Worm (Caenorhabditis elegans) whole organism, dauer: ENCODE data around the gene ints-9.

Experiments used
- unc-62 ChIP-seq: sonication (generic microtip); optimal IDR thresholded peaks from 2 replicates; lab custom pipeline; 2017; ENCODE audit warnings: missing biosample characterization, missing genetic modification reagents, missing genetic modification characterization

Gene ints-9

ce11 chrV:7575563-7575962 is at the start of gene ints-9, which contains the start of gene snu-66:
TSS of gene ints-9 (plus strand) at chrV:7575802.
TSS of gene snu-66 (minus strand) at chrV:7575670.
- no peak for TF ChIP-seq unc-62 (GFP tag; lab: Kevin White, UChicago)

DNA sequence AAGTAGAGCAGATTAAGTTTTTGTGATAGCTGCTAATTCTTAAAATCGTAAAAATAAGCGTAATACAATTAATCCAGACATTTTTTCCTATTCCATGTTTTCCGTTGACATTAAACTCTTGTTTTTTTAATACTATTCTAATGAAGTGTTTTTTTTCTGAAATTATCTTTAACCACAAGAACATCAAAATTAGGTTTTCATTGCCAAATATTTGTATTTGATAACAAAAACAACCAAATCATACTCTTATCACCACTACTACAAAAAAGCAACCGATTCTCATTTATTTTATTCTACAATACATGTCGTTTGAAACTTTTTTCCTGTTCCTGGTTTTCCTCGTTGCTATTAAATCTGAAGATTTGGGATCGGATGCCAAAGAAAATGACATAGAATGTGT is 48.4 kb upstream of the ints-9 start, which contains the start of gene C54F6.17:
Gene C54F6.17 (plus strand): TSS at position 301 of the 400 bp plus-strand sequence.
- no peak for TF ChIP-seq unc-62 (GFP tag; lab: Kevin White, UChicago)

DNA sequence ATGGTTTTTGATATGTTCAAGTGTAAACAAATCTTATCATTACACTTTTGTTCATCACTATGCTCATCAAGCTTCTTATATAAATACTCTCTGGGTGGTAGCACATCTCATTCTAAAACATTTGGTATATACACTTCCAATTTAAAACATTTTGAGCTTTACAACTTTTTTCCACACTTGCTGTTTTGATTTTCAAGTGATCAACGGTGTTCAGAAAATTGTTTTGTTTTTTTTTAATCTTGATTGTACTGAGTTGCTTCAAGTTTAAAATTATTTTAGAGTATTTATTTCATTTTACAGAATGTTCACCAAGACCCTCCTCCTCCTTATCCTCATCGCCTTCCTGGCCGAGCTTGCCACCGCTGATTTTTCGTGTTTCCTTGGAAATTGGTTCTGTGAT is 46.8 kb upstream of the ints-9 start, which contains the start of gene C54F6.5:
Gene C54F6.5 (plus strand): TSS at position 301 of the 400 bp plus-strand sequence.
- no peak for TF ChIP-seq unc-62 (GFP tag; lab: Kevin White, UChicago)

- no peak for TF ChIP-seq unc-62 (GFP tag; lab: Kevin White, UChicago)
These were observed 45.8 kb upstream of the ints-9 start, which contains the start of gene swt-2 for ce11 chrV:7529840-7530239. TSS of gene swt-2 (plus strand) at chrV:7530140.

DNA sequence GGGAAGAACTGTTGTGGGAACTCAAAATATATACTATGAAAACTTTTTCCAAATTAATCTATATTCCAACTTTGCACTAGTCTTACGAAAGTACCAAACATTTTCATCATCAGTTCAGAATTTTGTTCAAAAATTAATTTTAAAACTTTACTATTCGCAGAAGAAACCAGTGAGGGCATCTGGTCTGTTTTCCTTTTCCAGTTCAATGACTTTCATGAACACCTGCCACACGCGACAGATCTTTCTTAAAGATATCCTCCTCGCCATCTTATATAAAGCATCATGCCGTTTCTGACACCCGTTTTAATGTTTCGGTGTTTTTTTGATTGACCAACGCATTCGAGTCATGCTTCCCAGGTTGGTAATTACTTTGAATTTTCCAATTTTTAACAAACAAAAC is 42.7 kb upstream of the ints-9 start, which contains the start of gene C54F6.3:
Gene C54F6.3 (plus strand): TSS at position 301 of the 400 bp plus-strand sequence.
- TF ChIP-seq unc-62 (GFP tag; lab: Kevin White, UChicago): no peak

DNA sequence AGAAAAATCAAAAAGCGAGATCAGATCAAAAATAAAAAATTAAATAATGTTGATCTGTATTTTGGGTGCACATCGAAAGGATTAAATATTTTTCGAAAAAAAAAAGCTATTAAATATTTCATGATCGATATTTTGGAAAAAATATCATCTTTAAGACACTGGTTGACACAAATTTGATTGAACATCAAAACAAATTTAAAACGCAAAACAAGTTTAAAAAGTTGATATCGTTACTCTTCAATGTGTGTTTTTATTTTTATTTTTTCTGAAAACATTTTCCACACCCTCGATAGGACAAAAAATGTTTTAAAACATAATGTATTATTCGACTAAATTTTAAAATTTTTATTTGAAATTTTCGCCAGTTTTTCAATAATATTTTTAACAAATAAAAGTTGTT is 37.6 kb upstream of the ints-9 start, which contains the start of gene C54F6.12:
Gene C54F6.12 (minus strand): TSS at position 101 of the 400 bp plus-strand sequence.
- no peak for TF ChIP-seq unc-62 (GFP tag; lab: Kevin White, UChicago)

ce11 chrV:7539015-7539414 is 36.6 kb upstream of the ints-9 start, which contains the start of gene srh-268:
TSS of gene srh-268 (plus strand) at chrV:7539315.
- no peak for TF ChIP-seq unc-62 (GFP tag; lab: Kevin White, UChicago)

- no peak for TF ChIP-seq unc-62 (GFP tag; lab: Kevin White, UChicago)
These were observed 31.9 kb upstream of the ints-9 start for ce11 chrV:7543728-7544127.

ce11 chrV:7545187-7545586 is 30.4 kb upstream of the ints-9 start, which contains the start of the genes C54F6.19 and nhx-3:
TSS of gene C54F6.19 (plus strand) at chrV:7545487.
TSS of gene nhx-3 (minus strand) at chrV:7545523.
- TF ChIP-seq unc-62 (GFP tag; lab: Kevin White, UChicago): no peak

- TF ChIP-seq unc-62 (GFP tag; lab: Kevin White, UChicago): no peak
These were observed 28.1 kb upstream of the ints-9 start, which contains the start of gene ftn-1 for ce11 chrV:7547479-7547878. TSS of gene ftn-1 (minus strand) at chrV:7547579.

- no peak for TF ChIP-seq unc-62 (GFP tag; lab: Kevin White, UChicago)
These were observed 27.6 kb upstream of the ints-9 start for ce11 chrV:7548017-7548416.

ce11 chrV:7551821-7552220 is 23.8 kb upstream of the ints-9 start, which contains the start of gene F19F10.3:
TSS of gene F19F10.3 (plus strand) at chrV:7552121.
- TF ChIP-seq unc-62 (GFP tag; lab: Kevin White, UChicago): no peak

DNA sequence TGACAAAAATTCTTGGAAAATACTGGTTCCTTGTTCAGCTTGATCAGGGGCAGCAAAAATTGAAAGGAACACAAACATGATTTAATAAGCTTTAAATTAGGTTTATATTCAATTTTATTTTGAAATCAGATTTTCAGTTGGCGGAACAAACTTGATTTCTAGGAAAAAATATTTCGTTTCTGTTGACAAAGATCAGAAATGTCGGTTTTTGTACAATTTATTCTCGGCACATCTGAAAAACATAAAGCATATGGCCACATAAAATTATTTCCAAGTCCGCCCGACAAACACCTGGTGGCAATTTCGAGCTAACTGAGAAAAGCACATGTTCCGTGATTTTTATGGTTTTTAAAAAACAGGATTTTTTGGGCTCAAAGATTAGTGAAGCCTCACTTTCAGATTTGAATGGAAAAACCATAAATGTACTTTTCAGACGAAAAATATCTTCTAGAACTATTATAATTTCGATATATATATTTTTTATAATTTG is 21.7 kb upstream of the ints-9 start, which contains the start of gene ttr-10:
Gene ttr-10 (minus strand): TSS at position 51 of the 490 bp plus-strand sequence.
- no peak for TF ChIP-seq unc-62 (GFP tag; lab: Kevin White, UChicago)

DNA sequence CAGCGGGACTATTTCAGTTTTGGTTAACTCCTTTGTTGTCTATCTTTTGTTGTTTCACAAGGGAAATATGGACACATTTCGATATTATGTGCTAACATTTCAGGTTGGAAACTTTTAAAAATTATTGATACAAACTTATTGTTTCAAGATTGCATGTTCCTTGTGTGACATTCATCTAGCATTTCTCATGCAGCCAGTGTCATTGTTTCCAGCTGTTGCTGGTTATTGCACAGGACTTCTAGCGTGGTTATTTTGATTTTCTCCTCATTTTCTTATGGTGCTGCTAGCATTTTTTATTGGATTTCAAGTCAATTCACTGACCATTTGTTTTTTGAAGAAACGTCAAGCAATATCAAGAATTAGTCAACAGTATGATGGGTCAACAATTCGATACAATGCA is 19.7 kb upstream of the ints-9 start:
- TF ChIP-seq unc-62 (GFP tag; lab: Kevin White, UChicago): no peak

- no peak for TF ChIP-seq unc-62 (GFP tag; lab: Kevin White, UChicago)
These were observed 16.9 kb upstream of the ints-9 start, which contains the start of gene ets-7 for ce11 chrV:7558693-7559092. TSS of gene ets-7 (minus strand) at chrV:7558793.

ce11 chrV:7562947-7563346 is 12.7 kb upstream of the ints-9 start, which contains the start of gene F19F10.1:
TSS of gene F19F10.1 (plus strand) at chrV:7563247.
- no peak for TF ChIP-seq unc-62 (GFP tag; lab: Kevin White, UChicago)

ce11 chrV:7570290-7570689 is 5.3 kb upstream of the ints-9 start, which contains the start of gene clec-212:
TSS of gene clec-212 (minus strand) at chrV:7570390.
- no peak for TF ChIP-seq unc-62 (GFP tag; lab: Kevin White, UChicago)
